Fruit fly (Drosophila melanogaster) whole organism, embryonic: ENCODE results near the gene CG34163.

Experiments used
- Ada2b ChIP-seq: fragments of 200-800 bp; sonication (Bioruptor generic); IDR thresholded peaks from 2 replicates; pipeline ENCODE4 v1.3.6; 2022; ENCODE audit warnings: missing biosample characterization, missing genetic modification characterization
- Atf6 ChIP-seq: fragments of 200-800 bp; sonication (Bioruptor generic); IDR thresholded peaks from 2 replicates; pipeline ENCODE4 v1.3.6; 2022; ENCODE audit warnings: missing biosample characterization, missing genetic modification characterization
- CG10274 ChIP-seq: fragments of 200-800 bp; sonication (Bioruptor generic); optimal IDR thresholded peaks from 3 replicates; lab custom pipeline; 2017; ENCODE audit warnings: missing biosample characterization, mild to moderate bottlenecking, missing genetic modification characterization
- CG10321 ChIP-seq: fragments of 200-800 bp; sonication (Bioruptor generic); IDR thresholded peaks from 2 replicates; pipeline ENCODE4 v1.3.6; 2022; ENCODE audit warnings: missing biosample characterization, missing genetic modification characterization
- CG12769 ChIP-seq: fragments of 200-800 bp; sonication (Bioruptor generic); optimal IDR thresholded peaks from 2 replicates; lab custom pipeline; 2019; ENCODE audit warnings: missing biosample characterization, mild to moderate bottlenecking, missing genetic modification characterization, moderate library complexity
- CG14014 ChIP-seq: fragments of 200-800 bp; sonication (Bioruptor generic); IDR thresholded peaks from 2 replicates; pipeline ENCODE4 v1.3.6; 2022; ENCODE audit warnings: missing biosample characterization, missing genetic modification characterization
- CG14860 ChIP-seq: fragments of 200-800 bp; sonication (Bioruptor generic); IDR thresholded peaks from 3 replicates; pipeline ENCODE4 v1.3.6; 2022; ENCODE audit warnings: missing biosample characterization, missing genetic modification characterization; ENCODE audit not compliant: partially characterized antibody
- CG15011 ChIP-seq: fragments of 200-800 bp; sonication (Bioruptor generic); optimal IDR thresholded peaks from 3 replicates; lab custom pipeline; 2018; ENCODE audit warnings: missing biosample characterization, mild to moderate bottlenecking, missing genetic modification characterization
- CG15479 ChIP-seq: fragments of 200-800 bp; sonication (Bioruptor generic); optimal IDR thresholded peaks from 3 replicates; lab custom pipeline; 2019; ENCODE audit warnings: missing biosample characterization, mild to moderate bottlenecking, missing genetic modification characterization, moderate library complexity
- CG1647 ChIP-seq: fragments of 200-800 bp; sonication (Bioruptor generic); optimal IDR thresholded peaks from 3 replicates; lab custom pipeline; 2016; ENCODE audit warnings: missing biosample characterization, missing genetic modification characterization
- CG17186 ChIP-seq: fragments of 200-800 bp; sonication (Bioruptor generic); optimal IDR thresholded peaks from 3 replicates; lab custom pipeline; 2017; ENCODE audit warnings: missing biosample characterization, missing genetic modification reagents, missing genetic modification characterization
- CG18476 ChIP-seq: fragments of 200-800 bp; sonication (Bioruptor generic); optimal IDR thresholded peaks from 2 replicates; lab custom pipeline; 2016; ENCODE audit warnings: missing biosample characterization, mild to moderate bottlenecking, missing genetic modification characterization
- CG3065 ChIP-seq: fragments of 200-800 bp; sonication (Bioruptor generic); optimal IDR thresholded peaks from 2 replicates; lab custom pipeline; 2016; ENCODE audit warnings: missing biosample characterization, missing genetic modification characterization
- CG7357 ChIP-seq: fragments of 200-800 bp; sonication (Bioruptor generic); IDR thresholded peaks from 3 replicates; pipeline ENCODE4 v1.3.6; 2022; ENCODE audit warnings: missing biosample characterization, missing genetic modification characterization
- CG7786 ChIP-seq: fragments of 200-800 bp; sonication (Bioruptor generic); optimal IDR thresholded peaks from 2 replicates; lab custom pipeline; 2016; ENCODE audit warnings: missing biosample characterization, missing genetic modification characterization
- CG9609 ChIP-seq: fragments of 200-800 bp; sonication (Bioruptor generic); optimal IDR thresholded peaks from 3 replicates; lab custom pipeline; 2016; ENCODE audit warnings: missing biosample characterization, missing genetic modification characterization
- CG9876 ChIP-seq: fragments of 200-800 bp; sonication (Bioruptor generic); optimal IDR thresholded peaks from 2 replicates; lab custom pipeline; 2016; ENCODE audit warnings: missing biosample characterization, missing genetic modification characterization
- CTCF ChIP-seq: fragments of 200-800 bp; sonication (Bioruptor generic); optimal IDR thresholded peaks from 2 replicates; lab custom pipeline; 2017; ENCODE audit warnings: missing biosample characterization, mild to moderate bottlenecking, missing genetic modification characterization, moderate library complexity
- Dad ChIP-seq: fragments of 200-800 bp; sonication (Bioruptor generic); optimal IDR thresholded peaks from 3 replicates; lab custom pipeline; 2016; ENCODE audit warnings: missing biosample characterization, missing genetic modification characterization
- Dek ChIP-seq: fragments of 200-800 bp; sonication (Bioruptor generic); optimal IDR thresholded peaks from 3 replicates; lab custom pipeline; 2019; ENCODE audit warnings: missing biosample characterization, mild to moderate bottlenecking, missing genetic modification characterization, moderate library complexity
- Ets97D ChIP-seq: fragments of 200-800 bp; sonication (Bioruptor generic); optimal IDR thresholded peaks from 3 replicates; lab custom pipeline; 2016; ENCODE audit warnings: missing biosample characterization, missing genetic modification characterization
- Fer3 ChIP-seq: fragments of 200-800 bp; sonication (Bioruptor generic); optimal IDR thresholded peaks from 2 replicates; lab custom pipeline; 2018; ENCODE audit warnings: missing biosample characterization, mild to moderate bottlenecking, missing genetic modification characterization, moderate library complexity
- HLH4C ChIP-seq: fragments of 200-800 bp; sonication (Bioruptor generic); IDR thresholded peaks from 3 replicates; pipeline ENCODE4 v1.3.6; 2022; ENCODE audit warnings: missing biosample characterization, missing genetic modification characterization; ENCODE audit not compliant: partially characterized antibody
- MBD-R2 ChIP-seq: fragments of 200-800 bp; sonication (Bioruptor generic); IDR thresholded peaks from 2 replicates; pipeline ENCODE4 v1.3.6; 2022; ENCODE audit warnings: missing biosample characterization, missing genetic modification characterization
- PHDP ChIP-seq: fragments of 200-800 bp; sonication (Bioruptor generic); optimal IDR thresholded peaks from 3 replicates; lab custom pipeline; 2018; ENCODE audit warnings: missing biosample characterization, mild to moderate bottlenecking, missing genetic modification characterization, moderate library complexity
- Scr ChIP-seq: fragments of 200-800 bp; sonication (Bioruptor generic); IDR thresholded peaks from 2 replicates; pipeline ENCODE4 v1.3.6; 2022; ENCODE audit warnings: missing biosample characterization, missing genetic modification characterization; ENCODE audit not compliant: partially characterized antibody
- Taf1 ChIP-seq: fragments of 200-800 bp; sonication (Bioruptor generic); IDR thresholded peaks from 2 replicates; pipeline ENCODE4 v1.3.6; 2022; ENCODE audit warnings: missing biosample characterization, missing genetic modification characterization
- Vsx1 ChIP-seq: fragments of 200-800 bp; sonication (Bioruptor generic); optimal IDR thresholded peaks from 2 replicates; lab custom pipeline; 2017; ENCODE audit warnings: missing biosample characterization, mild to moderate bottlenecking, missing genetic modification characterization, missing genetic modification reagents
- al ChIP-seq: fragments of 200-800 bp; sonication (Bioruptor generic); IDR thresholded peaks from 2 replicates; pipeline ENCODE4 v1.3.6; 2022; ENCODE audit warnings: missing biosample characterization, missing genetic modification characterization
- bsh ChIP-seq, 2 experiments: fragments of 200-800 bp; sonication (Bioruptor generic); optimal IDR thresholded peaks; 2 replicates each; lab custom pipeline; 2017 to 2018; ENCODE audit warnings: mild to moderate bottlenecking in 2 of 2, missing biosample characterization in 2 of 2, missing genetic modification characterization in 2 of 2, moderate library complexity in 1 of 2
- btn ChIP-seq: fragments of 200-800 bp; sonication (Bioruptor generic); optimal IDR thresholded peaks from 2 replicates; lab custom pipeline; 2016; ENCODE audit warnings: missing biosample characterization, missing genetic modification characterization
- cg ChIP-seq: fragments of 200-800 bp; sonication (Bioruptor generic); optimal IDR thresholded peaks from 3 replicates; lab custom pipeline; 2019; ENCODE audit warnings: missing biosample characterization, mild to moderate bottlenecking, missing genetic modification characterization, moderate library complexity
- chif ChIP-seq, 2 experiments: fragments of 200-800 bp; sonication (Bioruptor generic); optimal IDR thresholded peaks; 3 replicates each; lab custom pipeline; 2016; ENCODE audit warnings: missing biosample characterization in 2 of 2, missing genetic modification characterization in 2 of 2
- chinmo ChIP-seq: fragments of 200-800 bp; sonication (Bioruptor generic); IDR thresholded peaks from 4 replicates; pipeline ENCODE4 v1.3.6; 2022; ENCODE audit warnings: missing biosample characterization, missing genetic modification characterization; ENCODE audit not compliant: partially characterized antibody
- chn ChIP-seq: fragments of 200-800 bp; sonication (Bioruptor generic); optimal IDR thresholded peaks from 2 replicates; lab custom pipeline; 2016; ENCODE audit warnings: missing biosample characterization, missing genetic modification characterization
- da ChIP-seq: fragments of 200-800 bp; sonication (Bioruptor generic); optimal IDR thresholded peaks from 2 replicates; lab custom pipeline; 2016; ENCODE audit warnings: missing biosample characterization, missing genetic modification characterization
- dimm ChIP-seq: fragments of 200-800 bp; sonication (Bioruptor generic); IDR thresholded peaks from 2 replicates; pipeline ENCODE4 v1.3.6; 2022; ENCODE audit warnings: missing biosample characterization, missing genetic modification characterization
- dm ChIP-seq: fragments of 200-800 bp; sonication (Bioruptor generic); optimal IDR thresholded peaks from 3 replicates; lab custom pipeline; 2016; ENCODE audit warnings: missing biosample characterization, missing genetic modification characterization
- gsb-n ChIP-seq: fragments of 200-800 bp; sonication (Bioruptor generic); optimal IDR thresholded peaks from 3 replicates; lab custom pipeline; 2018; ENCODE audit warnings: missing biosample characterization, mild to moderate bottlenecking, missing genetic modification characterization
- her ChIP-seq: fragments of 200-800 bp; sonication (Bioruptor generic); optimal IDR thresholded peaks from 2 replicates; lab custom pipeline; 2016; ENCODE audit warnings: missing biosample characterization, missing genetic modification characterization
- lab ChIP-seq: fragments of 200-800 bp; sonication (Bioruptor generic); optimal IDR thresholded peaks from 3 replicates; lab custom pipeline; 2017; ENCODE audit warnings: missing biosample characterization, missing genetic modification characterization, mild to moderate bottlenecking, moderate library complexity, missing genetic modification reagents
- lilli ChIP-seq: fragments of 200-800 bp; sonication (Bioruptor generic); optimal IDR thresholded peaks from 3 replicates; lab custom pipeline; 2016; ENCODE audit warnings: missing biosample characterization, missing genetic modification characterization
- mirr ChIP-seq: fragments of 200-800 bp; sonication (Bioruptor generic); optimal IDR thresholded peaks from 3 replicates; lab custom pipeline; 2018; ENCODE audit warnings: missing biosample characterization, mild to moderate bottlenecking, missing genetic modification characterization
- org-1 ChIP-seq: fragments of 200-800 bp; sonication (Bioruptor generic); optimal IDR thresholded peaks from 2 replicates; lab custom pipeline; 2017; ENCODE audit warnings: missing biosample characterization, missing genetic modification characterization
- otp ChIP-seq: fragments of 200-800 bp; sonication (Bioruptor generic); IDR thresholded peaks from 3 replicates; pipeline ENCODE4, ENCODE4 v1.3.6; 2022; ENCODE audit warnings: missing biosample characterization, missing genetic modification characterization
- pita ChIP-seq: fragments of 200-800 bp; sonication (Bioruptor generic); optimal IDR thresholded peaks from 2 replicates; lab custom pipeline; 2017; ENCODE audit warnings: missing biosample characterization, mild to moderate bottlenecking, missing genetic modification characterization
- ranshi ChIP-seq: fragments of 200-800 bp; sonication (Bioruptor generic); IDR thresholded peaks from 2 replicates; pipeline ENCODE4 v1.3.6; 2022; ENCODE audit warnings: missing biosample characterization, missing genetic modification characterization
- slou ChIP-seq: fragments of 200-800 bp; sonication (Bioruptor generic); optimal IDR thresholded peaks from 3 replicates; lab custom pipeline; 2016; ENCODE audit warnings: missing biosample characterization, missing genetic modification characterization
- so ChIP-seq: fragments of 200-800 bp; sonication (Bioruptor generic); IDR thresholded peaks from 3 replicates; pipeline ENCODE4 v1.3.6; 2022; ENCODE audit warnings: missing biosample characterization, missing genetic modification characterization
- ttk ChIP-seq: fragments of 200-800 bp; sonication (Bioruptor generic); IDR thresholded peaks from 2 replicates; pipeline ENCODE4 v2.1.2; 2022; ENCODE audit warnings: missing biosample characterization, missing genetic modification characterization
- tup ChIP-seq: fragments of 200-800 bp; sonication (Bioruptor generic); optimal IDR thresholded peaks from 2 replicates; lab custom pipeline; 2016; ENCODE audit warnings: missing biosample characterization, mild to moderate bottlenecking, missing genetic modification characterization, moderate library complexity
- zf30C ChIP-seq: fragments of 200-800 bp; sonication (Bioruptor generic); optimal IDR thresholded peaks from 3 replicates; lab custom pipeline; 2018; ENCODE audit warnings: missing biosample characterization, mild to moderate bottlenecking, missing genetic modification characterization

Gene CG34163

DNA sequence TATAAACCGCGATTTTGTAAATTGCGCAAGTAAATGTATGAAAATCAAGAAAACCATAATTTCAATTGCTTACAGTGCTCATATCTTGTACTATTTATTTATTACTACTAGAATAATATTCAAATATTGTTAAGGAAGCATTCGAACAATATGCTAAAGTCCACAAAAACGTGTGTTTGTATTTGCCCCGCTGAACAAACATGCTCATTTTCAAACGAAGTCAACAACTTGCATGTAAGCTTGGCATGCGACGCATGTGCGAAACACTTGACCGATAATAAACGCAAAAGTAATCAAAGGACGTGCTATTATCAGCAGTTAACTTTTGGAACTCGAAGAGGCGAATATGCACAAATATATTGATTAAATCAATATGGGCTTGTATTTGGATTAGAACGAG, 33.1 kb downstream of the CG34163 start (continued):
- TF ChIP-seq Taf1 (GFP tag; lab: Robert Waterston, UW), result no peak
- no peak for TF ChIP-seq pita (GFP tag; lab: Kevin White, UChicago)
- no peak for TF ChIP-seq dimm (GFP tag; lab: Robert Waterston, UW)
- no peak for TF ChIP-seq chn (GFP tag; lab: Kevin White, UChicago)
- peak; percentile 9 for TF ChIP-seq CG9609 (GFP tag; lab: Kevin White, UChicago)
- TF ChIP-seq CG9876, result no peak
- no peak for TF ChIP-seq her (GFP tag; lab: Kevin White, UChicago)
- no peak for TF ChIP-seq slou (GFP tag; lab: Kevin White, UChicago)
- peak; percentile 73 for TF ChIP-seq Fer3 (tag; lab: Kevin White, UChicago)
- TF ChIP-seq CG7357 (GFP tag; lab: Robert Waterston, UW), result no peak
- no peak for TF ChIP-seq btn (GFP tag; lab: Kevin White, UChicago)
- no peak for TF ChIP-seq CTCF (GFP tag; lab: Kevin White, UChicago)
- peak; percentile 82 for TF ChIP-seq gsb-n (tag; lab: Kevin White, UChicago)
- TF ChIP-seq CG18476 (GFP tag; lab: Kevin White, UChicago), result peak; percentile 56
- no peak for TF ChIP-seq da (GFP tag; lab: Kevin White, UChicago)
- TF ChIP-seq Vsx1 (GFP tag; lab: Kevin White, UChicago), result peak; percentile 81
- TF ChIP-seq mirr, result peak; percentile 27
- peak in 1 of 2 experiments; percentile 87 for TF ChIP-seq bsh (GFP tag; optimal IDR thresholded peaks at IDR 0.05; lab: Kevin White, UChicago)
- no peak for TF ChIP-seq CG14860 (GFP tag; lab: Robert Waterston, UW)
- TF ChIP-seq cg (GFP tag; lab: Kevin White, UChicago), result no peak
- TF ChIP-seq org-1 (GFP tag; lab: Kevin White, UChicago), result peak; percentile 62
- peak; percentile 7; the same call in 2 of the 3 replicates for TF ChIP-seq so
- peak; percentile 91 for TF ChIP-seq PHDP (tag; lab: Kevin White, UChicago)
- no peak for TF ChIP-seq zf30C (GFP tag; lab: Kevin White, UChicago)
- TF ChIP-seq otp, result no peak; the same call in 2 of the 3 replicates
- TF ChIP-seq al (GFP tag; lab: Robert Waterston, UW), result no peak
- no peak for TF ChIP-seq Ets97D (GFP tag; lab: Kevin White, UChicago)
- TF ChIP-seq CG1647 (GFP tag; lab: Kevin White, UChicago), result peak; percentile 33
- no peak for TF ChIP-seq dm (GFP tag; lab: Kevin White, UChicago)
- TF ChIP-seq Atf6 (GFP tag; lab: Robert Waterston, UW), result peak; percentile 83
- no peak for TF ChIP-seq Dad (GFP tag; lab: Kevin White, UChicago)
- peak; percentile 68 for TF ChIP-seq Dek
- no peak for TF ChIP-seq CG17186
- no peak for TF ChIP-seq chinmo
- no peak for TF ChIP-seq HLH4C (GFP tag; lab: Robert Waterston, UW)
- no peak for TF ChIP-seq CG12769
- TF ChIP-seq lilli, result peak; percentile 26
- no peak for TF ChIP-seq CG7786
- TF ChIP-seq ranshi (GFP tag; lab: Robert Waterston, UW), result peak; percentile 61; the same call in 1 of the 2 replicates
- no peak; the same call in 1 of the 2 replicates for TF ChIP-seq CG10321 (GFP tag; lab: Robert Waterston, UW)
- TF ChIP-seq CG10274, result peak; percentile 8
- TF ChIP-seq chif (GFP tag; optimal IDR thresholded peaks at IDR 0.05; lab: Kevin White, UChicago), result peak; percentile 7 to 40
- peak; percentile 60 for TF ChIP-seq CG15011 (GFP tag; lab: Kevin White, UChicago)
- peak; percentile 70 for TF ChIP-seq tup
- peak; percentile 89 for TF ChIP-seq lab (GFP tag; lab: Kevin White, UChicago)
- TF ChIP-seq CG14014 (GFP tag; lab: Robert Waterston, UW), result peak; percentile 60; the same call in 1 of the 2 replicates
- no peak for TF ChIP-seq MBD-R2 (GFP tag; lab: Robert Waterston, UW)
- TF ChIP-seq Ada2b, result peak; percentile 19; the same call in 1 of the 2 replicates
- TF ChIP-seq CG3065 (GFP tag; lab: Kevin White, UChicago), result peak; percentile 40
- no peak for TF ChIP-seq ttk (GFP tag; lab: Robert Waterston, UW)
- no peak for TF ChIP-seq Scr
- no peak for TF ChIP-seq CG15479 (GFP tag; lab: Kevin White, UChicago)
